Fruit fly (Drosophila melanogaster) whole organism, embryonic: ENCODE results near the gene Pss.
A peak's percentile ranks its signal among the peaks of the same experiment; 100 is the strongest.
"Not testable (repeated sequence)": the region's sequence is repeated elsewhere in the genome, so short reads cannot be mapped to it uniquely, and the experiment has no call there.

Experiments used
- Aef1 ChIP-seq: fragments of 200-800 bp; sonication (Bioruptor generic); IDR thresholded peaks from 3 replicates; pipeline ENCODE4 v1.3.6; 2022; ENCODE audit warnings: missing biosample characterization, missing genetic modification characterization
- CG10366 ChIP-seq: fragments of 200-800 bp; sonication (Bioruptor generic); IDR thresholded peaks from 2 replicates; pipeline ENCODE4 v1.3.6; 2022; ENCODE audit warnings: missing biosample characterization, missing genetic modification characterization
- CG10979 ChIP-seq: fragments of 200-800 bp; sonication (Bioruptor generic); optimal IDR thresholded peaks from 2 replicates; lab custom pipeline; 2018; ENCODE audit warnings: missing biosample characterization, mild to moderate bottlenecking, missing genetic modification characterization, moderate library complexity
- CG12071 ChIP-seq: fragments of 200-800 bp; sonication (Bioruptor generic); optimal IDR thresholded peaks from 3 replicates; lab custom pipeline; 2018; ENCODE audit warnings: missing biosample characterization, mild to moderate bottlenecking, missing genetic modification characterization
- CG13287 ChIP-seq: fragments of 200-800 bp; sonication (Bioruptor generic); IDR thresholded peaks from 2 replicates; pipeline ENCODE4 v1.3.6; 2022; ENCODE audit warnings: missing biosample characterization, missing genetic modification characterization; ENCODE audit not compliant: partially characterized antibody
- CG14667 ChIP-seq: fragments of 200-800 bp; sonication (Bioruptor generic); IDR thresholded peaks from 2 replicates; pipeline ENCODE4 v1.3.6; 2022; ENCODE audit warnings: missing biosample characterization, missing genetic modification characterization
- CG14965 ChIP-seq: fragments of 200-800 bp; sonication (Bioruptor generic); optimal IDR thresholded peaks from 2 replicates; lab custom pipeline; 2016; ENCODE audit warnings: missing biosample characterization, missing genetic modification characterization, borderline replicate concordance
- CG15601 ChIP-seq: fragments of 200-800 bp; sonication (Bioruptor generic); optimal IDR thresholded peaks from 3 replicates; lab custom pipeline; 2019; ENCODE audit warnings: missing biosample characterization, mild to moderate bottlenecking, missing genetic modification characterization, moderate library complexity
- CG16813 ChIP-seq: fragments of 200-800 bp; sonication (Bioruptor generic); IDR thresholded peaks from 3 replicates; pipeline ENCODE4 v1.3.6; 2022; ENCODE audit warnings: missing biosample characterization, missing genetic modification characterization; ENCODE audit not compliant: partially characterized antibody
- CG17802 ChIP-seq: fragments of 200-800 bp; sonication (Bioruptor generic); optimal IDR thresholded peaks from 2 replicates; lab custom pipeline; 2018; ENCODE audit warnings: missing biosample characterization, mild to moderate bottlenecking, missing genetic modification characterization, moderate library complexity
- CG18476 ChIP-seq: fragments of 200-800 bp; sonication (Bioruptor generic); optimal IDR thresholded peaks from 2 replicates; lab custom pipeline; 2016; ENCODE audit warnings: missing biosample characterization, mild to moderate bottlenecking, missing genetic modification characterization
- CG3065 ChIP-seq: fragments of 200-800 bp; sonication (Bioruptor generic); optimal IDR thresholded peaks from 2 replicates; lab custom pipeline; 2016; ENCODE audit warnings: missing biosample characterization, missing genetic modification characterization
- CG31365 ChIP-seq: fragments of 200-800 bp; sonication (Bioruptor generic); optimal IDR thresholded peaks from 2 replicates; lab custom pipeline; 2018; ENCODE audit warnings: missing biosample characterization, mild to moderate bottlenecking, missing genetic modification characterization
- CG34224 ChIP-seq: fragments of 200-800 bp; sonication (Bioruptor generic); IDR thresholded peaks from 3 replicates; pipeline ENCODE4 v1.3.6; 2022; ENCODE audit warnings: missing biosample characterization, missing genetic modification characterization; ENCODE audit not compliant: partially characterized antibody
- CG34422 ChIP-seq: fragments of 200-800 bp; sonication (Bioruptor generic); IDR thresholded peaks from 3 replicates; pipeline ENCODE4 v1.3.6; 2022; ENCODE audit warnings: missing biosample characterization, missing genetic modification characterization
- CG3838 ChIP-seq: fragments of 200-800 bp; sonication (Bioruptor generic); optimal IDR thresholded peaks from 3 replicates; lab custom pipeline; 2016; ENCODE audit warnings: missing biosample characterization, missing genetic modification characterization
- CG4730 ChIP-seq: fragments of 200-800 bp; sonication (Bioruptor generic); IDR thresholded peaks from 2 replicates; pipeline ENCODE4 v1.3.6; 2022; ENCODE audit warnings: missing biosample characterization, missing genetic modification characterization
- CG6175 ChIP-seq: fragments of 200-800 bp; sonication (Bioruptor generic); IDR thresholded peaks from 3 replicates; pipeline ENCODE4 v1.3.6; 2022; ENCODE audit warnings: missing biosample characterization, missing genetic modification characterization
- CG6791 ChIP-seq: fragments of 200-800 bp; sonication (Bioruptor generic); IDR thresholded peaks from 3 replicates; pipeline ENCODE4 v1.3.6; 2022; ENCODE audit warnings: missing biosample characterization, missing genetic modification characterization; ENCODE audit not compliant: partially characterized antibody
- CG8944 ChIP-seq: fragments of 200-800 bp; sonication (Bioruptor generic); optimal IDR thresholded peaks from 3 replicates; lab custom pipeline; 2016; ENCODE audit warnings: missing biosample characterization, missing genetic modification characterization
- D19A ChIP-seq: fragments of 200-800 bp; optimal IDR thresholded peaks from 3 replicates; lab custom pipeline; 2019; ENCODE audit warnings: missing biosample characterization, mild to moderate bottlenecking, missing genetic modification characterization, moderate library complexity
- E2f1 ChIP-seq: fragments of 200-800 bp; sonication (Bioruptor generic); IDR thresholded peaks from 2 replicates; pipeline ENCODE4 v1.3.6; 2022; ENCODE audit warnings: missing biosample characterization, missing genetic modification characterization
- E2f2 ChIP-seq: fragments of 200-800 bp; sonication (Bioruptor generic); IDR thresholded peaks from 2 replicates; pipeline ENCODE4 v1.3.6; 2022; ENCODE audit warnings: missing biosample characterization, missing genetic modification characterization
- HLH4C ChIP-seq: fragments of 200-800 bp; sonication (Bioruptor generic); IDR thresholded peaks from 3 replicates; pipeline ENCODE4 v1.3.6; 2022; ENCODE audit warnings: missing biosample characterization, missing genetic modification characterization; ENCODE audit not compliant: partially characterized antibody
- Oaz ChIP-seq: fragments of 200-800 bp; sonication (Bioruptor generic); IDR thresholded peaks from 2 replicates; pipeline ENCODE4 v1.3.6; 2022; ENCODE audit warnings: missing biosample characterization, missing genetic modification characterization
- Xrp1 ChIP-seq: fragments of 200-800 bp; sonication (Bioruptor generic); IDR thresholded peaks from 2 replicates; pipeline ENCODE4 v1.3.6; 2022; ENCODE audit warnings: missing biosample characterization, missing genetic modification characterization
- amos ChIP-seq: fragments of 200-800 bp; sonication (Bioruptor generic); IDR thresholded peaks from 2 replicates; pipeline ENCODE4 v1.3.6; 2022; ENCODE audit warnings: missing biosample characterization, missing genetic modification characterization; ENCODE audit not compliant: partially characterized antibody
- ara ChIP-seq: fragments of 200-800 bp; sonication (Bioruptor generic); IDR thresholded peaks from 2 replicates; pipeline ENCODE4 v1.3.6; 2022; ENCODE audit warnings: missing biosample characterization, missing genetic modification characterization
- ase ChIP-seq: fragments of 200-800 bp; sonication (Bioruptor generic); IDR thresholded peaks from 3 replicates; pipeline ENCODE4 v1.3.6; 2022; ENCODE audit warnings: missing biosample characterization, missing genetic modification characterization
- ato ChIP-seq: fragments of 200-800 bp; sonication (Bioruptor generic); IDR thresholded peaks from 2 replicates; pipeline ENCODE4 v1.3.6; 2022; ENCODE audit warnings: missing biosample characterization, missing genetic modification characterization; ENCODE audit not compliant: partially characterized antibody
- chif ChIP-seq, 2 experiments: fragments of 200-800 bp; sonication (Bioruptor generic); optimal IDR thresholded peaks; 3 replicates each; lab custom pipeline; 2016; ENCODE audit warnings: missing biosample characterization in 2 of 2, missing genetic modification characterization in 2 of 2
- crc ChIP-seq: fragments of 200-800 bp; sonication (Bioruptor generic); optimal IDR thresholded peaks from 2 replicates; lab custom pipeline; 2016; ENCODE audit warnings: missing biosample characterization, missing genetic modification characterization
- crol ChIP-seq: fragments of 200-800 bp; sonication (Bioruptor generic); IDR thresholded peaks from 2 replicates; pipeline ENCODE4 v1.3.6; 2022; ENCODE audit warnings: missing biosample characterization, missing genetic modification characterization
- da ChIP-seq: fragments of 200-800 bp; sonication (Bioruptor generic); optimal IDR thresholded peaks from 2 replicates; lab custom pipeline; 2016; ENCODE audit warnings: missing biosample characterization, missing genetic modification characterization
- dmrt11E ChIP-seq: fragments of 200-800 bp; sonication (Bioruptor generic); optimal IDR thresholded peaks from 3 replicates; lab custom pipeline; 2018; ENCODE audit warnings: missing biosample characterization, mild to moderate bottlenecking, missing genetic modification characterization, moderate library complexity
- dysf ChIP-seq: fragments of 200-800 bp; sonication (Bioruptor generic); IDR thresholded peaks from 3 replicates; pipeline ENCODE4 v1.3.6; 2022; ENCODE audit warnings: missing biosample characterization, missing genetic modification characterization
- fu2 ChIP-seq: fragments of 200-800 bp; sonication (Bioruptor generic); optimal IDR thresholded peaks from 2 replicates; lab custom pipeline; 2016; ENCODE audit warnings: missing biosample characterization, missing genetic modification characterization
- gem ChIP-seq: fragments of 200-800 bp; sonication (Bioruptor generic); optimal IDR thresholded peaks from 2 replicates; lab custom pipeline; 2019; ENCODE audit warnings: missing biosample characterization, mild to moderate bottlenecking, missing genetic modification characterization, moderate library complexity
- gt ChIP-seq: fragments of 200-800 bp; sonication (Bioruptor generic); IDR thresholded peaks from 2 replicates; pipeline ENCODE4 v1.3.6; 2022; ENCODE audit warnings: missing biosample characterization, missing genetic modification characterization
- her ChIP-seq: fragments of 200-800 bp; sonication (Bioruptor generic); optimal IDR thresholded peaks from 2 replicates; lab custom pipeline; 2016; ENCODE audit warnings: missing biosample characterization, missing genetic modification characterization
- jumu ChIP-seq: fragments of 200-800 bp; sonication (Bioruptor generic); optimal IDR thresholded peaks from 3 replicates; lab custom pipeline; 2016; ENCODE audit warnings: missing biosample characterization, missing genetic modification characterization
- knrl ChIP-seq: fragments of 200-800 bp; sonication (Bioruptor generic); IDR thresholded peaks from 3 replicates; pipeline ENCODE4 v1.3.6; 2022; ENCODE audit warnings: missing biosample characterization, missing genetic modification characterization; ENCODE audit not compliant: partially characterized antibody
- maf-S ChIP-seq: fragments of 200-800 bp; sonication (Bioruptor generic); optimal IDR thresholded peaks from 2 replicates; lab custom pipeline; 2016; ENCODE audit warnings: missing biosample characterization, missing genetic modification characterization
- pho ChIP-seq: fragments of 200-800 bp; sonication (Bioruptor generic); optimal IDR thresholded peaks from 2 replicates; lab custom pipeline; 2016; ENCODE audit warnings: missing biosample characterization, missing genetic modification characterization
- seq ChIP-seq: fragments of 200-800 bp; sonication (Bioruptor generic); IDR thresholded peaks from 2 replicates; pipeline ENCODE4 v1.3.6; 2022; ENCODE audit warnings: missing biosample characterization, missing genetic modification characterization
- stc ChIP-seq: fragments of 200-800 bp; sonication (Bioruptor generic); IDR thresholded peaks from 2 replicates; pipeline ENCODE4 v1.3.6; 2022; ENCODE audit warnings: missing biosample characterization, missing genetic modification characterization
- tna ChIP-seq: fragments of 200-800 bp; sonication (Bioruptor generic); IDR thresholded peaks from 2 replicates; pipeline ENCODE4 v1.3.6; 2022; ENCODE audit warnings: missing biosample characterization, missing genetic modification characterization; ENCODE audit not compliant: partially characterized antibody
- toy ChIP-seq: fragments of 200-800 bp; sonication (Bioruptor generic); IDR thresholded peaks from 2 replicates; pipeline ENCODE4 v1.3.6; 2022; ENCODE audit warnings: missing biosample characterization, missing genetic modification characterization
- zf30C ChIP-seq: fragments of 200-800 bp; sonication (Bioruptor generic); optimal IDR thresholded peaks from 3 replicates; lab custom pipeline; 2018; ENCODE audit warnings: missing biosample characterization, mild to moderate bottlenecking, missing genetic modification characterization

Pss gene

DNA sequence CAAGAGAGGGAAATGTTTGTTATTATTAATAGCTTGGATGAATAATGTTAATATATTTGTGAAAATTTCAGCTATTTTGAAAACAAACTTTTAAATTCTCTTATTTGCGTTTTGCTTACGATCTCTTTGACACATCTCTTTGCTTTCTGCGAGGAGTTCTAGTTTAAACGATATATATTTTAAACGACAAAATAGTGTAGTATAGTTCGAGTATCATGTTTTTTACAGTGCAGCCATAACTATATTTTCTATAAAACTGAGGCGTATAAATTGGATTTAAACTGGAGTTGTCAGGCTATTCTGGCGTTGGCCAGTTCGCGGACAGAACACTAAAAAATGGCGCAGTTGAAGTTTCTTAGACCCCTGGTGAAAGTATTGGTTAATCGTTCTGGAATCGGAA, 26.4 kb downstream of the Pss start, which contains the start of gene CG18281:
CG18281 (plus strand) TSS at position 301 of the 400 bp plus-strand sequence.
- not testable (repeated sequence) for TF ChIP-seq chif (GFP tag; optimal IDR thresholded peaks at IDR 0.05; lab: Kevin White, UChicago); maf-S (GFP tag; lab: Kevin White, UChicago); CG16813 (GFP tag; lab: Robert Waterston, UW)
- TF ChIP-seq, all 482 proteins: peak for 0; not testable (repeated sequence) for 482

DNA sequence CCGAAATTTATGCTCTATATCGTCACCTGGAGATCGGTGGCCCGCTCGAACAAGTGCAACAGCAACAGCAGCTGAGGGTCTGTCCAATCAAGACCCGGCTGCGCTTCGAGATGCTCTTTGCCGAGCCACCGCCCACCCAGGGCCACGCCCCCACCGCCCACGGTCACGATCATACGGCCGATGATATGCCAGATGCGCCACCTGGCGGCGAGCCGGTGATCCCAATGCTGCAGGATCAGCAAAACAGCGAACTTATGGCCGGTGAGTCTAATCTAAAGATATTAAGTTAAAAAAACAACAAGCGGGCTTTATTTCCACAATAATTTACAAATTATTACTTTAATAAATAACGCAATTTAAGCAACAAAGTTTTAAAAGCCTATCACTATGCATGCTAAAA, 27.8 kb downstream of the Pss start:
- TF ChIP-seq da (GFP tag; lab: Kevin White, UChicago) (no peak), CG3838 (GFP tag; lab: Kevin White, UChicago) (no peak), CG31365 (no peak), CG12071 (no peak), gem (tag; lab: Kevin White, UChicago) (no peak), knrl (no peak), her (GFP tag; lab: Kevin White, UChicago) (no peak), pho (GFP tag; lab: Kevin White, UChicago) (no peak), dysf (GFP tag; lab: Robert Waterston, UW) (no peak), CG10366 (GFP tag; lab: Robert Waterston, UW) (no peak), CG3065 (GFP tag; lab: Kevin White, UChicago) (peak; percentile 60), gt (GFP tag; lab: Robert Waterston, UW) (0 out of 2 replicates have a peak, but pooled peaks have one; percentile 19), tna (GFP tag; lab: Robert Waterston, UW) (no peak), ase (GFP tag; lab: Robert Waterston, UW) (no peak), CG6791 (GFP tag; lab: Robert Waterston, UW) (0 out of 3 replicates have a peak, but pooled peaks have one; percentile 24), Oaz (GFP tag; lab: Robert Waterston, UW) (no peak), Aef1 (GFP tag; lab: Robert Waterston, UW) (no peak), CG34224 (no peak), E2f1 (GFP tag; lab: Robert Waterston, UW) (no peak), CG18476 (GFP tag; lab: Kevin White, UChicago) (no peak), ato (GFP tag; lab: Robert Waterston, UW) (no peak; the same call in 1 of the 2 replicates), fu2 (no peak), CG8944 (GFP tag; lab: Kevin White, UChicago) (no peak), CG4730 (GFP tag; lab: Robert Waterston, UW) (no peak), CG14965 (GFP tag; lab: Kevin White, UChicago) (no peak), CG34422 (GFP tag; lab: Robert Waterston, UW) (no peak), CG15601 (no peak), jumu (GFP tag; lab: Kevin White, UChicago) (no peak), CG13287 (GFP tag; lab: Robert Waterston, UW) (no peak), E2f2 (no peak), CG10979 (peak; percentile 80), dmrt11E (tag; lab: Kevin White, UChicago) (no peak), crc (GFP tag; lab: Kevin White, UChicago) (no peak), stc (GFP tag; lab: Robert Waterston, UW) (peak; percentile 24; the same call in 1 of the 2 replicates), toy (GFP tag; lab: Robert Waterston, UW) (no peak), CG14667 (GFP tag; lab: Robert Waterston, UW) (no peak), crol (GFP tag; lab: Robert Waterston, UW) (no peak), seq (GFP tag; lab: Robert Waterston, UW) (no peak), Xrp1 (GFP tag; lab: Robert Waterston, UW) (no peak), CG6175 (GFP tag; lab: Robert Waterston, UW) (no peak), zf30C (GFP tag; lab: Kevin White, UChicago) (no peak), amos (GFP tag; lab: Robert Waterston, UW) (0 out of 2 replicates have a peak, but pooled peaks have one; percentile 19), HLH4C (GFP tag; lab: Robert Waterston, UW) (no peak), D19A (tag; lab: Kevin White, UChicago) (no peak), CG17802 (tag; lab: Kevin White, UChicago) (no peak), ara (no peak)
